Fruit fly (Drosophila melanogaster): Measurements from ENCODE around the gene CG34393.

CG34393 gene

dm6 chr2L:3152696-3153613 lies 47.3 kb downstream of the CG34393 start (continued):
- TF ChIP-seq ranshi (GFP tag; IDR thresholded peaks at IDR 0.05) = peak; percentile 95
- TF ChIP-seq fd102C (GFP tag; optimal IDR thresholded peaks at IDR 0.05) = peak; percentile 41
- no peak for TF ChIP-seq Hmx (GFP tag; optimal IDR thresholded peaks at IDR 0.05)
- TF ChIP-seq CG2678 (tag; optimal IDR thresholded peaks at IDR 0.05) = peak; percentile 93
- TF ChIP-seq ERR (GFP tag; optimal IDR thresholded peaks at IDR 0.05) = peak; percentile 87
- peak; percentile 16 for TF ChIP-seq CG6765 (GFP tag; optimal IDR thresholded peaks at IDR 0.05)
- TF ChIP-seq Awh (GFP tag; IDR thresholded peaks at IDR 0.05) = peak; percentile 98
- peak; percentile 36 for TF ChIP-seq CG9797 (GFP tag; optimal IDR thresholded peaks at IDR 0.05)
- TF ChIP-seq CG10321 (GFP tag; IDR thresholded peaks at IDR 0.05) = peak; percentile 72
- TF ChIP-seq corto (GFP tag; optimal IDR thresholded peaks at IDR 0.05) = no peak
- TF ChIP-seq CG16863 (GFP tag; optimal IDR thresholded peaks at IDR 0.05) = peak; percentile 97
- peak; percentile 34 for TF ChIP-seq ftz-f1 (GFP tag; optimal IDR thresholded peaks at IDR 0.05)
- TF ChIP-seq jumu (GFP tag; optimal IDR thresholded peaks at IDR 0.05) = peak; percentile 95
- TF ChIP-seq tin (GFP tag; optimal IDR thresholded peaks at IDR 0.05) = peak; percentile 96
- peak; percentile 96 for TF ChIP-seq Blimp-1 (GFP tag; optimal IDR thresholded peaks at IDR 0.05)
- TF ChIP-seq chinmo (GFP tag; IDR thresholded peaks at IDR 0.05; ENCODE audit: partially characterized antibody) = no peak
- peak; percentile 85 for TF ChIP-seq klu (GFP tag; IDR thresholded peaks at IDR 0.05)
- peak; percentile 95 for TF ChIP-seq jing (GFP tag; optimal IDR thresholded peaks at IDR 0.05)
- peak; percentile 92 for TF ChIP-seq bcd (GFP tag; optimal IDR thresholded peaks at IDR 0.05)
- TF ChIP-seq Dad (GFP tag; optimal IDR thresholded peaks at IDR 0.05) = peak; percentile 91
- TF ChIP-seq CG11504 (tag; optimal IDR thresholded peaks at IDR 0.05) = peak; percentile 95
- peak; percentile 63; the same call in 1 of the 3 replicates for TF ChIP-seq z (GFP tag; IDR thresholded peaks at IDR 0.05)
- TF ChIP-seq pum (GFP tag; optimal IDR thresholded peaks at IDR 0.05) = peak; percentile 84
- TF ChIP-seq Oli (tag; optimal IDR thresholded peaks at IDR 0.05) = peak; percentile 94
- peak; percentile 93 for TF ChIP-seq CG9727 (GFP tag; optimal IDR thresholded peaks at IDR 0.05)
- no peak for TF ChIP-seq prd (optimal IDR thresholded peaks at IDR 0.05)
- peak; percentile 95 for TF ChIP-seq prd (GFP tag; IDR thresholded peaks at IDR 0.05)
- no peak for TF ChIP-seq CG16813 (GFP tag; IDR thresholded peaks at IDR 0.05; ENCODE audit: partially characterized antibody)
- peak; percentile 87 for TF ChIP-seq run (tag; optimal IDR thresholded peaks at IDR 0.05)
- TF ChIP-seq CG30020 (tag; optimal IDR thresholded peaks at IDR 0.05) = peak; percentile 71
- peak; percentile 96 for TF ChIP-seq CG12769 (tag; optimal IDR thresholded peaks at IDR 0.05)
- TF ChIP-seq sens-2 (GFP tag; IDR thresholded peaks at IDR 0.05) = peak; percentile 93
- peak; percentile 86 for TF ChIP-seq CG16815 (GFP tag; optimal IDR thresholded peaks at IDR 0.05)
- peak; percentile 93 for TF ChIP-seq ase (GFP tag; IDR thresholded peaks at IDR 0.05)
- TF ChIP-seq Sry-β (GFP tag; optimal IDR thresholded peaks at IDR 0.05) = peak; percentile 62
- peak; percentile 59 for TF ChIP-seq fd3F (GFP tag; optimal IDR thresholded peaks at IDR 0.05)
- TF ChIP-seq gcm2 (GFP tag; optimal IDR thresholded peaks at IDR 0.05) = peak; percentile 86
- no peak for TF ChIP-seq Poxn (GFP tag; IDR thresholded peaks at IDR 0.05)
- peak; percentile 42 for TF ChIP-seq pros (GFP tag; optimal IDR thresholded peaks at IDR 0.05)
- peak; percentile 97 for TF ChIP-seq CG31441 (GFP tag; IDR thresholded peaks at IDR 0.05)
- peak; percentile 66 for TF ChIP-seq CG10274 (GFP tag; optimal IDR thresholded peaks at IDR 0.05)
- TF ChIP-seq Tbp (GFP tag; optimal IDR thresholded peaks at IDR 0.05) = no peak
- TF ChIP-seq luna (GFP tag; optimal IDR thresholded peaks at IDR 0.05) = peak; percentile 36
- peak; percentile 89 for TF ChIP-seq Gsc (GFP tag; IDR thresholded peaks at IDR 0.05)
- TF ChIP-seq D19B (GFP tag; optimal IDR thresholded peaks at IDR 0.05) = peak; percentile 12
- peak; percentile 90 for TF ChIP-seq CG14050 (GFP tag; IDR thresholded peaks at IDR 0.05)
- TF ChIP-seq ttk (GFP tag; IDR thresholded peaks at IDR 0.05) = peak; percentile 96
- TF ChIP-seq TFAM (GFP tag; optimal IDR thresholded peaks at IDR 0.05) = peak; percentile 69
- TF ChIP-seq CG10543 (GFP tag; optimal IDR thresholded peaks at IDR 0.05) = peak; percentile 79

Data from whole organism, embryonic.